Worm (Caenorhabditis elegans) whole organism, L4 larva: ENCODE results near the gene mec-17.

Source experiments
- D1046.2 ChIP-seq: fragments of 200-800 bp; sonication (Bioruptor generic); IDR thresholded peaks from 2 replicates; pipeline ENCODE4 v1.3.6; 2022; ENCODE audit warnings: missing genetic modification characterization, missing compliant biosample characterization
- F44E2.7 ChIP-seq: fragments of 200-800 bp; sonication (Bioruptor generic); IDR thresholded peaks from 2 replicates; pipeline ENCODE4 v2.1.2; 2022; ENCODE audit warnings: missing genetic modification characterization, missing compliant biosample characterization
- T26A8.4 ChIP-seq: fragments of 200-800 bp; sonication (Bioruptor generic); IDR thresholded peaks from 2 replicates; pipeline ENCODE4 v1.3.6; 2022; ENCODE audit warnings: missing genetic modification characterization, missing compliant biosample characterization
- Y105C5A.15 ChIP-seq: fragments of 200-800 bp; sonication (Bioruptor generic); IDR thresholded peaks from 2 replicates; pipeline ENCODE4 v1.3.6; 2022; ENCODE audit warnings: missing genetic modification characterization, missing compliant biosample characterization
- ZK337.2 ChIP-seq: fragments of 200-800 bp; sonication (Bioruptor generic); IDR thresholded peaks from 2 replicates; pipeline ENCODE4 v1.3.6; 2022; ENCODE audit warnings: missing genetic modification reagents, missing genetic modification characterization, missing compliant biosample characterization
- aha-1 ChIP-seq: fragments of 150-350 bp; peaks from one replicate; lab custom pipeline; 2014; ENCODE audit warnings: missing biosample characterization, missing genetic modification characterization
- ceh-20 ChIP-seq: fragments of 200-800 bp; sonication (Bioruptor generic); IDR thresholded peaks from 2 replicates; pipeline ENCODE4 v1.3.6; 2022; ENCODE audit warnings: missing genetic modification reagents, missing genetic modification characterization, missing compliant biosample characterization
- ceh-32 ChIP-seq: sonication (generic microtip); optimal IDR thresholded peaks from 2 replicates; lab custom pipeline; 2016; ENCODE audit warnings: mild to moderate bottlenecking, missing genetic modification characterization, missing compliant biosample characterization; ENCODE audit not compliant: poor library complexity
- ceh-44 ChIP-seq: fragments of 200-800 bp; sonication (Bioruptor generic); IDR thresholded peaks from 2 replicates; pipeline ENCODE4 v1.3.6; 2022; ENCODE audit warnings: missing genetic modification reagents, missing genetic modification characterization, missing compliant biosample characterization
- cey-2 ChIP-seq: sonication (generic microtip); optimal IDR thresholded peaks from 3 replicates; lab custom pipeline; 2017; ENCODE audit warnings: missing genetic modification characterization, mild to moderate bottlenecking, missing compliant biosample characterization, antibody characterized with exemption, borderline replicate concordance; ENCODE audit not compliant: insufficient read depth
- daf-19 ChIP-seq: fragments of 200-800 bp; sonication (Bioruptor generic); conservative IDR thresholded peaks from 2 replicates; pipeline ENCODE4 v1.3.6; 2022; ENCODE audit warnings: missing genetic modification characterization, missing compliant biosample characterization
- daf-8 ChIP-seq: fragments of 200-800 bp; sonication (Bioruptor generic); IDR thresholded peaks from 2 replicates; pipeline ENCODE4 v1.3.6; 2022; ENCODE audit warnings: missing genetic modification characterization, missing compliant biosample characterization
- dmd-6 ChIP-seq: fragments of 200-800 bp; sonication (Bioruptor generic); IDR thresholded peaks from 2 replicates; pipeline ENCODE4 v1.3.6; 2022; ENCODE audit warnings: missing genetic modification reagents, missing genetic modification characterization, missing compliant biosample characterization
- dpl-1 ChIP-seq: fragments of 150-350 bp; optimal IDR thresholded peaks from 2 replicates; lab custom pipeline; 2014; ENCODE audit warnings: missing biosample characterization, missing genetic modification reagents, missing genetic modification characterization
- dve-1 ChIP-seq: sonication (generic microtip); optimal IDR thresholded peaks from 2 replicates; lab custom pipeline; 2017; ENCODE audit warnings: antibody characterized with exemption, mild to moderate bottlenecking, missing genetic modification characterization, missing compliant biosample characterization; ENCODE audit not compliant: insufficient read depth
- egl-43 ChIP-seq: fragments of 200-800 bp; sonication (Bioruptor generic); IDR thresholded peaks from 2 replicates; pipeline ENCODE4 v1.3.6; 2022; ENCODE audit warnings: missing genetic modification reagents, missing genetic modification characterization, missing compliant biosample characterization
- fkh-10 ChIP-seq: fragments of 150-350 bp; optimal IDR thresholded peaks from 2 replicates; lab custom pipeline; 2014; ENCODE audit warnings: missing biosample characterization, missing genetic modification reagents, missing genetic modification characterization
- hlh-11 ChIP-seq: fragments of 200-800 bp; sonication (Bioruptor generic); optimal IDR thresholded peaks from 2 replicates; lab custom pipeline; 2018; ENCODE audit warnings: mild to moderate bottlenecking, missing genetic modification characterization, missing compliant biosample characterization
- hlh-30 ChIP-seq: sonication (generic microtip); optimal IDR thresholded peaks from 2 replicates; lab custom pipeline; 2017; ENCODE audit warnings: antibody characterized with exemption, mild to moderate bottlenecking, missing genetic modification characterization, missing compliant biosample characterization; ENCODE audit not compliant: insufficient read depth
- hmg-1.1 ChIP-seq: fragments of 200-800 bp; sonication (Bioruptor generic); IDR thresholded peaks from 2 replicates; pipeline ENCODE4 v1.3.6; 2022; ENCODE audit warnings: missing genetic modification reagents, missing genetic modification characterization, missing compliant biosample characterization
- jun-1 ChIP-seq: fragments of 150-350 bp; optimal IDR thresholded peaks from 2 replicates; lab custom pipeline; 2014; ENCODE audit warnings: missing biosample characterization, missing genetic modification reagents, missing genetic modification characterization
- lin-13 ChIP-seq: fragments of 150-350 bp; optimal IDR thresholded peaks from 2 replicates; lab custom pipeline; 2014; ENCODE audit warnings: missing biosample characterization, missing genetic modification reagents, missing genetic modification characterization
- lin-38 ChIP-seq: fragments of 200-800 bp; sonication (Bioruptor generic); IDR thresholded peaks from 2 replicates; pipeline ENCODE4 v1.3.6; 2022; ENCODE audit warnings: missing genetic modification reagents, missing genetic modification characterization, missing compliant biosample characterization
- lsy-2 ChIP-seq, 2 experiments: fragments of 150-350 bp in 1 of 2; sonication (generic microtip) in 1 of 2; optimal IDR thresholded peaks; 2 replicates each; lab custom pipeline; 2014 to 2017; ENCODE audit warnings: missing biosample characterization in 2 of 2, missing genetic modification characterization in 2 of 2
- madf-5 ChIP-seq, 2 experiments: fragments of 200-800 bp; sonication (Bioruptor generic); IDR thresholded peaks; 2 replicates each; pipeline ENCODE4 v1.3.6; 2022; ENCODE audit warnings: missing compliant biosample characterization in 2 of 2, missing genetic modification characterization in 2 of 2
- mes-2 ChIP-seq: sonication (generic microtip); optimal IDR thresholded peaks from 2 replicates; lab custom pipeline; 2016; ENCODE audit warnings: missing genotype, mild to moderate bottlenecking, missing genetic modification characterization, missing compliant biosample characterization; ENCODE audit not compliant: poor library complexity, severe bottlenecking
- mxl-3 ChIP-seq: fragments of 200-800 bp; sonication (Bioruptor generic); optimal IDR thresholded peaks from 2 replicates; lab custom pipeline; 2018; ENCODE audit warnings: mild to moderate bottlenecking, missing genetic modification characterization, missing compliant biosample characterization
- nhr-25 ChIP-seq: sonication (generic microtip); optimal IDR thresholded peaks from 2 replicates; lab custom pipeline; 2017; ENCODE audit warnings: missing genetic modification characterization, mild to moderate bottlenecking, missing compliant biosample characterization, antibody characterized with exemption, moderate library complexity, borderline replicate concordance; ENCODE audit not compliant: insufficient read depth
- nhr-28 ChIP-seq: fragments of 150-350 bp; optimal IDR thresholded peaks from 2 replicates; lab custom pipeline; 2014; ENCODE audit warnings: missing biosample characterization, missing genetic modification characterization
- nhr-41 ChIP-seq: fragments of 200-800 bp; sonication (Bioruptor generic); IDR thresholded peaks from 2 replicates; pipeline ENCODE4 v1.3.6; 2022; ENCODE audit warnings: missing genetic modification reagents, missing genetic modification characterization, missing compliant biosample characterization
- nhr-42 ChIP-seq: fragments of 200-800 bp; sonication (Bioruptor generic); IDR thresholded peaks from 2 replicates; pipeline ENCODE4 v1.3.6; 2022; ENCODE audit warnings: missing genetic modification characterization, missing compliant biosample characterization
- php-3 ChIP-seq: fragments of 200-800 bp; sonication (Bioruptor generic); IDR thresholded peaks from 2 replicates; pipeline ENCODE4 v1.3.6; 2022; ENCODE audit warnings: missing genetic modification reagents, missing genetic modification characterization, missing compliant biosample characterization
- snpc-4 ChIP-seq: fragments of 150-350 bp; optimal IDR thresholded peaks from 2 replicates; lab custom pipeline; 2014; ENCODE audit warnings: missing biosample characterization, missing genetic modification characterization
- tag-97 ChIP-seq: fragments of 200-800 bp; sonication (Bioruptor generic); IDR thresholded peaks from 2 replicates; pipeline ENCODE4 v1.3.6; 2022; ENCODE audit warnings: missing genetic modification characterization, missing compliant biosample characterization
- unc-130 ChIP-seq: sonication (generic microtip); optimal IDR thresholded peaks from 2 replicates; lab custom pipeline; 2016; ENCODE audit warnings: missing genetic modification reagents, missing genetic modification characterization, missing compliant biosample characterization
- zfp-2 ChIP-seq: sonication (generic microtip); optimal IDR thresholded peaks from 2 replicates; lab custom pipeline; 2016; ENCODE audit warnings: mild to moderate bottlenecking, missing genetic modification characterization, missing compliant biosample characterization
- zfp-3 ChIP-seq: fragments of 200-800 bp; sonication (Bioruptor generic); conservative IDR thresholded peaks from 2 replicates; pipeline ENCODE4 v1.3.6; 2022; ENCODE audit warnings: missing genetic modification reagents, missing genetic modification characterization, missing compliant biosample characterization
- ztf-7 ChIP-seq: fragments of 150-350 bp; optimal IDR thresholded peaks from 2 replicates; lab custom pipeline; 2014; ENCODE audit warnings: missing biosample characterization, missing genetic modification characterization

Gene mec-17

ce11 chrIV:8013849-8014248, 26.9 kb upstream of the mec-17 start, which contains the start of gene C26B2.8:
Gene C26B2.8 (plus strand): TSS chrIV:8014149.
- TF ChIP-seq aha-1 (tag; lab: Kevin White, UChicago) (peak; percentile 64), mes-2 (tag; lab: Kevin White, UChicago) (no peak)

DNA sequence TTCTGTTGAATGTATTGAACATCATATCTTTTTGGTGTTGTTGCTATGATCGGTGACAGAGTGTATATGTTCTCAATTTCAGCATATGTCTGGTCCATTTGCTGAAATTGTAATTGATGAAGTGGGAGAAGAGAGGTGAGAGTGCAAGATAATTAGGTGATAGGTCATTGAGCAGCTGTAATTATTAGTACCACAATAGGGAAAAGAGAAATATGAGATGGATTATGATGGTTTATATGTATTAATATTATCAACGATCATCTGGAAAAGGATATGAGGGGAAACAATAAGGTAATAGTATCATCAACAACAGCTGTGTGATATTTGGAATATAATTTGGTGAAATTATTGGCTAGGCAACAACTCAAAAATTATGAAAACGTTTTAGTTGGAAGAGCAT, 25.3 kb upstream of the mec-17 start, which contains the start of gene Y42H9B.3:
Y42H9B.3 (minus strand) TSS at position 101 of the 400 bp plus-strand sequence.
- TF ChIP-seq D1046.2 (no peak), tag-97 (no peak), Y105C5A.15 (GFP tag; lab: Robert Waterston, UW) (no peak), hlh-11 (tag; lab: Kevin White, UChicago) (no peak), lin-13 (no peak), dve-1 (tag; lab: Kevin White, UChicago) (no peak), lin-38 (GFP tag; lab: Robert Waterston, UW) (no peak), php-3 (GFP tag; lab: Robert Waterston, UW) (no peak), T26A8.4 (GFP tag; lab: Robert Waterston, UW) (no peak), nhr-28 (tag; lab: Kevin White, UChicago) (no peak), daf-19 (GFP tag; lab: Robert Waterston, UW) (no peak), ZK337.2 (GFP tag; lab: Robert Waterston, UW) (no peak), mxl-3 (GFP tag; lab: Kevin White, UChicago) (no peak), ceh-20 (no peak), ztf-7 (tag; lab: Kevin White, UChicago) (no peak), hmg-1.1 (GFP tag; lab: Robert Waterston, UW) (no peak), hlh-30 (tag; lab: Kevin White, UChicago) (no peak)

DNA sequence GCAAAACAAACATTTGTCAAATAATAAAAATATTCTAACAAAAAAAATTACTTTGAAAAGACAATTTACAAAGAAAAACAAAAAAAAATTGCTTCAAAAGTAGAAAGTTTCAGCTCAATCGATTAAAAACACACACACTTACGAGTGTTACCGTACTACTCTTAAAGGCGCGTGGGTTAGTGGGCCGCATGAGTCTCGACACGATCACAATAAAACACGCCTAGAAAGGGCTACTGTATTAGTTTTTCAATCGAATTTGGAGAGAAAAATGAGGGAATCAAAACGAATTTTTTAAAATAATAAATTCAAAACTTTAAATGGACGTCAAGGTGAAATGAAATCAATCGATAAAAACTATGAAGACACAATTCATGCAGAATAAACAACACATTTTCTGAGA, 23.5 kb upstream of the mec-17 start:
- TF ChIP-seq lsy-2 (tag; optimal IDR thresholded peaks at IDR 0.05; lab: Kevin White, UChicago): peak in 1 of 2 experiments; percentile 42
- TF ChIP-seq zfp-2 (tag; lab: Kevin White, UChicago): no peak
- no peak for TF ChIP-seq ceh-44
- TF ChIP-seq unc-130 (GFP tag; lab: Kevin White, UChicago): peak; percentile 7
- TF ChIP-seq ceh-32 (tag; lab: Kevin White, UChicago): no peak
- no peak for TF ChIP-seq nhr-25 (tag; lab: Kevin White, UChicago)
- TF ChIP-seq dpl-1 (GFP tag; lab: Kevin White, UChicago): no peak
- no peak for TF ChIP-seq hmg-1.1 (GFP tag; lab: Robert Waterston, UW)
- TF ChIP-seq fkh-10 (GFP tag; lab: Kevin White, UChicago): no peak
- no peak for TF ChIP-seq cey-2 (tag; lab: Kevin White, UChicago)
- no peak for TF ChIP-seq nhr-42 (GFP tag; lab: Robert Waterston, UW)
- TF ChIP-seq hlh-30 (tag; lab: Kevin White, UChicago): no peak
- TF ChIP-seq lin-38 (GFP tag; lab: Robert Waterston, UW): peak; percentile 23; the same call in 1 of the 2 replicates
- TF ChIP-seq dmd-6 (GFP tag; lab: Robert Waterston, UW): no peak
- TF ChIP-seq egl-43 (GFP tag; lab: Robert Waterston, UW): no peak
- no peak for TF ChIP-seq daf-8 (GFP tag; lab: Robert Waterston, UW)
- TF ChIP-seq madf-5 (GFP tag; IDR thresholded peaks at IDR 0.05; lab: Robert Waterston, UW): no peak
- no peak for TF ChIP-seq jun-1 (tag; lab: Kevin White, UChicago)
- no peak for TF ChIP-seq snpc-4 (tag; lab: Kevin White, UChicago)
- TF ChIP-seq zfp-3: no peak
- no peak for TF ChIP-seq nhr-41 (GFP tag; lab: Robert Waterston, UW)
- no peak for TF ChIP-seq F44E2.7
